Worm (Caenorhabditis elegans) whole organism, early embryonic: ENCODE data around the gene C45G9.6.

Source experiments
- F13C5.2 ChIP-seq: sonication (generic microtip); optimal IDR thresholded peaks from 2 replicates; lab custom pipeline; 2017; ENCODE audit warnings: mild to moderate bottlenecking, missing genetic modification characterization, inconsistent platforms, missing compliant biosample characterization
- ama-1 ChIP-seq: fragments of 150-350 bp; optimal IDR thresholded peaks from 2 replicates; lab custom pipeline; 2014
- flt-1 ChIP-seq: fragments of 200-800 bp; sonication (Bioruptor generic); IDR thresholded peaks from 2 replicates; pipeline ENCODE4 v1.3.6; 2022; ENCODE audit warnings: missing genetic modification characterization, missing compliant biosample characterization
- pes-1 ChIP-seq: fragments of 200-800 bp; sonication (Bioruptor generic); IDR thresholded peaks from 2 replicates; pipeline ENCODE4 v1.3.6; 2022; ENCODE audit warnings: missing genetic modification reagents, missing genetic modification characterization, missing compliant biosample characterization
- sea-1 ChIP-seq: fragments of 200-800 bp; sonication (Bioruptor generic); conservative IDR thresholded peaks from 2 replicates; pipeline ENCODE4 v1.3.6; 2022; ENCODE audit warnings: missing genetic modification characterization, missing compliant biosample characterization

DNA sequence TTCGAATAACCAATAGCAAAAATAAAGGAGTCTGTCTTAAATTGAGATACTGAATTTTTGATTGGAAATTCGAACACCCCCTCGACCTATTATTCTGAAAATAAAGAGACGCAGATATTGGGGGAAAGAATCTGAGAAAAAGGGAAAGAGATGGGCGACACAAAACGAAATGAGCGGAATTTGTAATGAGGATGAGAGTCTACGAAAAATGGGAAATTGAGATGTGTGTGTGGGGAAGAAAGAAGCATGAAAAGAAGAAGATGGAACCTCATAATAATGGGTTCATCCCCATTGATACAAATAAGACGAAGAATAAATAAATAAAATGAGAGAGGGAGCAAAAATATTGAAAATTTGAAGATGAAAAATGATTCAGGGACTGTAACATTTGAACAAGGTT, 49.3 kb downstream of the C45G9.6 start, which contains the start of gene cah-1:
- TF ChIP-seq pes-1: no peak
- TF ChIP-seq sea-1: no peak
- no peak for TF ChIP-seq flt-1 (GFP tag; lab: Robert Waterston, UW)
- TF ChIP-seq ama-1 (lab: Kevin White, UChicago): no peak
- no peak for TF ChIP-seq F13C5.2 (tag; lab: Kevin White, UChicago)
